Worm (Caenorhabditis elegans) whole organism, L1 larva: ENCODE data around the gene glo-4.

Experiments used
- ceh-82 ChIP-seq, 3 experiments: fragments of 150-350 bp in 1 of 3; sonication (generic microtip) in 2 of 3; optimal IDR thresholded peaks; 2 replicates each; lab custom pipeline; 2014 to 2017; ENCODE audit warnings: missing biosample characterization in 3 of 3, missing genetic modification characterization in 3 of 3
- egl-27 ChIP-seq, 2 experiments: fragments of 150-350 bp in 1 of 2; sonication (generic microtip); optimal IDR thresholded peaks; 3 replicates each; lab custom pipeline; 2017 to 2018; ENCODE audit warnings: missing biosample characterization in 2 of 2, missing genetic modification characterization in 2 of 2, missing genetic modification reagents in 2 of 2
- ets-5 ChIP-seq: fragments of 200-800 bp; sonication (Bioruptor generic); IDR thresholded peaks from 2 replicates; pipeline ENCODE4 v1.3.6; 2022; ENCODE audit warnings: missing genetic modification characterization, missing compliant biosample characterization
- fos-1 ChIP-seq: fragments of 150-350 bp; optimal IDR thresholded peaks from 2 replicates; lab custom pipeline; 2014; ENCODE audit warnings: missing biosample characterization, missing genetic modification characterization
- hlh-4 ChIP-seq: sonication (generic microtip); optimal IDR thresholded peaks from 2 replicates; lab custom pipeline; 2016; ENCODE audit warnings: mild to moderate bottlenecking, missing genetic modification characterization, missing compliant biosample characterization
- jun-1 ChIP-seq: fragments of 150-350 bp; optimal IDR thresholded peaks from 2 replicates; lab custom pipeline; 2014; ENCODE audit warnings: missing biosample characterization, missing genetic modification reagents, missing genetic modification characterization
- lin-15B ChIP-seq: fragments of 150-350 bp; sonication (generic microtip); optimal IDR thresholded peaks from 3 replicates; lab custom pipeline; 2014; ENCODE audit warnings: missing biosample characterization, missing genetic modification characterization
- lir-3 ChIP-seq: sonication (generic microtip); optimal IDR thresholded peaks from 2 replicates; lab custom pipeline; 2016; ENCODE audit warnings: mild to moderate bottlenecking, missing genetic modification characterization, moderate library complexity, missing compliant biosample characterization; ENCODE audit not compliant: poor library complexity
- nhr-237 ChIP-seq: fragments of 150-350 bp; optimal IDR thresholded peaks from 2 replicates; lab custom pipeline; 2014; ENCODE audit warnings: missing biosample characterization, missing genetic modification characterization
- nhr-28 ChIP-seq: fragments of 150-350 bp; optimal IDR thresholded peaks from 2 replicates; lab custom pipeline; 2014; ENCODE audit warnings: missing biosample characterization, missing genetic modification characterization
- skn-1 ChIP-seq: fragments of 150-350 bp; optimal IDR thresholded peaks from 2 replicates; lab custom pipeline; 2014; ENCODE audit warnings: missing biosample characterization, missing genetic modification characterization
- tbx-2 ChIP-seq: sonication (generic microtip); optimal IDR thresholded peaks from 2 replicates; lab custom pipeline; 2016; ENCODE audit warnings: missing genetic modification characterization, missing compliant biosample characterization
- zag-1 ChIP-seq: fragments of 150-350 bp; optimal IDR thresholded peaks from 2 replicates; lab custom pipeline; 2014; ENCODE audit warnings: missing biosample characterization, missing genetic modification characterization

DNA sequence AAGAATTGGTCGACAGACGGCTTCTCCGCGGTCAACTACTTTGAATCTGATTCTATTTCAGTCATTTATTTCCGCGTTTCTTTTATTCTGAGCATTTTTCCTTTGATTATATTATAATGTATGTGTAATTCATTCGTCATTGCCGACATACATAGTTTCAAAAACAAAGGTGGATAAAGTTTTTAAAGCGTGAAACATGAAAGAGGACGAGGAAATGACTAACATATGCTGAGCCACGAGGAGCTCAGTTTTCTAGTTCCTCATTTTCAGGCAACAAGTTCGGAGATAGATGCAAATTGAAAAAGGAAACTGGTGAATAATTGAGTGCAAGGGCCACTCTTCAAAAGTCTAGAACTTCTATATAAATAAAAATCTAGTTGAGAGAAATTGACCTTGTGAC lies 25.2 kb upstream of the glo-4 start:
- TF ChIP-seq skn-1 = no peak
- TF ChIP-seq nhr-28 (tag; lab: Kevin White, UChicago) = no peak
- no peak for TF ChIP-seq ceh-82 (tag; optimal IDR thresholded peaks at IDR 0.05; lab: Kevin White, UChicago)
- no peak for TF ChIP-seq zag-1
- TF ChIP-seq jun-1 = no peak
- TF ChIP-seq fos-1 (tag; lab: Kevin White, UChicago) = no peak
- TF ChIP-seq egl-27 (tag; optimal IDR thresholded peaks at IDR 0.05; lab: Kevin White, UChicago) = no peak
- TF ChIP-seq hlh-4 (tag; lab: Kevin White, UChicago) = no peak
- TF ChIP-seq nhr-237 (tag; lab: Kevin White, UChicago) = no peak
- TF ChIP-seq lir-3 (tag; lab: Kevin White, UChicago) = no peak
- TF ChIP-seq ets-5 = no peak
- TF ChIP-seq lin-15B (tag; lab: Kevin White, UChicago) = no peak
- TF ChIP-seq tbx-2 (tag; lab: Kevin White, UChicago) = no peak
